Worm (Caenorhabditis elegans): ENCODE measurements around the gene cid-1.

DNA sequence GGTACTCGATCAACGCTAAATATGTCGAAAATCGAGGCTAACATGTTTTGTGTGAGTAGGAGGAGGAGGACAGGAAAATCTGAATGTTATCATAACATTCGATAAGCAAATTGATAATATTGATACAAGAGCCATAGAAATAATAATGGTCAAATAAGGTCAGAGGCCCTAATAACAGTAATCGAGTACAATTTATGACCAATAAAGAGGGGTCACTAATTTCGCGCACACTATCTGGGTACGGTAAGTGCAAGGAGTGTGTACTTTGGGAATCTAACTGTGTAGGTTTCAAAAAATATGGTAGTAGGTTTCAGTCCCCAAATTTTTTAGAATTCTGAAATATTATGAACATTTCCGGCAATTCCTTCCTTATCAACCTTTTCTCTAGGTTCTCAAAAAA is 30.2 kb upstream of the cid-1 start:
- no peak for TF ChIP-seq unc-62 (GFP tag; optimal IDR thresholded peaks at IDR 0.05)
- TF ChIP-seq ceh-82 (tag; optimal IDR thresholded peaks at IDR 0.05) = no peak
- TF ChIP-seq ztf-11 (tag; optimal IDR thresholded peaks at IDR 0.05) = no peak
- TF ChIP-seq lsy-2 (tag; optimal IDR thresholded peaks at IDR 0.05) = no peak
- TF ChIP-seq skn-1 (tag; optimal IDR thresholded peaks at IDR 0.05) = no peak
- no peak for TF ChIP-seq aly-2 (tag; optimal IDR thresholded peaks at IDR 0.05)
- TF ChIP-seq mdl-1 (tag; optimal IDR thresholded peaks at IDR 0.05) = no peak
- no peak for TF ChIP-seq elt-1 (tag; optimal IDR thresholded peaks at IDR 0.05)
- TF ChIP-seq unc-39 (tag; optimal IDR thresholded peaks at IDR 0.05) = no peak
- TF ChIP-seq snpc-4 (tag; optimal IDR thresholded peaks at IDR 0.05) = no peak
- TF ChIP-seq mab-5 (tag; optimal IDR thresholded peaks at IDR 0.05) = no peak

Measured in whole organism, L2 larva.